Worm (Caenorhabditis elegans) whole organism, L3 larva: ENCODE measurements around the gene math-7.

Experiments
- elt-2 ChIP-seq: sonication (generic microtip); optimal IDR thresholded peaks from 2 replicates; lab custom pipeline; 2016; ENCODE audit warnings: missing genetic modification reagents, mild to moderate bottlenecking, missing genetic modification characterization, missing compliant biosample characterization
- jun-1 ChIP-seq: fragments of 150-350 bp; optimal IDR thresholded peaks from 2 replicates; lab custom pipeline; 2014; ENCODE audit warnings: missing biosample characterization, missing genetic modification reagents, missing genetic modification characterization
- nfya-1 ChIP-seq: sonication (generic microtip); optimal IDR thresholded peaks from 2 replicates; lab custom pipeline; 2017; ENCODE audit warnings: missing genetic modification characterization, mild to moderate bottlenecking, missing compliant biosample characterization, antibody characterized with exemption, moderate library complexity; ENCODE audit not compliant: insufficient read depth
- nhr-11 ChIP-seq: fragments of 150-350 bp; optimal IDR thresholded peaks from 2 replicates; lab custom pipeline; 2014; ENCODE audit warnings: missing biosample characterization, missing genetic modification characterization
- nhr-25 ChIP-seq: sonication (generic microtip); optimal IDR thresholded peaks from 2 replicates; lab custom pipeline; 2017; ENCODE audit warnings: missing biosample characterization, missing genetic modification characterization
- pha-4 ChIP-seq: fragments of 150-350 bp; optimal IDR thresholded peaks from 2 replicates; lab custom pipeline; 2014; ENCODE audit warnings: missing biosample characterization, missing genetic modification reagents, missing genetic modification characterization
- skn-1 ChIP-seq: fragments of 150-350 bp; optimal IDR thresholded peaks from 2 replicates; lab custom pipeline; 2014; ENCODE audit warnings: missing biosample characterization, missing genetic modification characterization
- snpc-4 ChIP-seq: fragments of 150-350 bp; optimal IDR thresholded peaks from 2 replicates; lab custom pipeline; 2014; ENCODE audit warnings: missing biosample characterization, missing genetic modification characterization
- unc-62 ChIP-seq: fragments of 150-350 bp; sonication (generic microtip); optimal IDR thresholded peaks from 4 replicates; lab custom pipeline; 2014; ENCODE audit warnings: missing biosample characterization, missing genetic modification reagents, missing genetic modification characterization
- zag-1 ChIP-seq: fragments of 150-350 bp; optimal IDR thresholded peaks from 2 replicates; lab custom pipeline; 2014; ENCODE audit warnings: missing biosample characterization, missing genetic modification characterization

The math-7 gene

ce11 chrII:1844552-1844951, 41.7 kb downstream of the math-7 start:
- TF ChIP-seq zag-1 (tag; lab: Kevin White, UChicago) (no peak), nhr-11 (tag; lab: Kevin White, UChicago) (no peak), nfya-1 (tag; lab: Kevin White, UChicago) (peak; percentile 22), snpc-4 (no peak), nhr-25 (no peak)

- TF ChIP-seq pha-4 (tag; lab: Kevin White, UChicago), result peak; percentile 73
- TF ChIP-seq nhr-25, result no peak
- peak; percentile 17 for TF ChIP-seq skn-1 (tag; lab: Kevin White, UChicago)
- peak; percentile 20 for TF ChIP-seq jun-1 (tag; lab: Kevin White, UChicago)
- peak; percentile 94 for TF ChIP-seq elt-2
Observed at ce11 chrII:1842894-1843293, 43.4 kb downstream of the math-7 start, which contains the start of the genes C52E2.5 and C52E2.4. TSS of gene C52E2.5 (minus strand) at chrII:1842936. TSS of gene C52E2.4 (plus strand) at chrII:1843145.

- TF ChIP-seq unc-62 (GFP tag; lab: Kevin White, UChicago) (no peak), elt-2 (peak; percentile 8)
Observed at ce11 chrII:1836204-1836603, 50.1 kb downstream of the math-7 start, which contains the start of gene T08E11.1. TSS of gene T08E11.1 (plus strand) at chrII:1836504.
